Fruit fly (Drosophila melanogaster) ovary, adult (tissue): ENCODE data around the gene CG11294.

ENCODE experiments used
- CG17801 ChIP-seq: fragments of 200-800 bp; optimal IDR thresholded peaks from 2 replicates; lab custom pipeline; 2019; ENCODE audit warnings: missing biosample characterization, mild to moderate bottlenecking, missing genetic modification characterization, moderate library complexity; ENCODE audit not compliant: partially characterized antibody

The CG11294 gene

dm6 chrX:8693520-8693919 lies at the start of gene CG11294:
Gene CG11294 (minus strand): TSS chrX:8693620.
- TF ChIP-seq CG17801 (GFP tag; lab: Kevin White, UChicago): no peak

- no peak for TF ChIP-seq CG17801 (GFP tag; lab: Kevin White, UChicago)
Measured at dm6 chrX:8732379-8732778, 39.0 kb upstream of the CG11294 start.

- no peak for TF ChIP-seq CG17801 (GFP tag; lab: Kevin White, UChicago)
Measured at dm6 chrX:8731464-8731863, 38.0 kb upstream of the CG11294 start.

dm6 chrX:8730306-8730705 lies 36.9 kb upstream of the CG11294 start:
- TF ChIP-seq CG17801 (GFP tag; lab: Kevin White, UChicago): no peak

dm6 chrX:8728030-8728429 lies 34.6 kb upstream of the CG11294 start:
- no peak for TF ChIP-seq CG17801 (GFP tag; lab: Kevin White, UChicago)

- TF ChIP-seq CG17801 (GFP tag; lab: Kevin White, UChicago): no peak
Measured at dm6 chrX:8726816-8727215, 33.4 kb upstream of the CG11294 start.

dm6 chrX:8725238-8725637 lies 31.8 kb upstream of the CG11294 start:
- TF ChIP-seq CG17801 (GFP tag; lab: Kevin White, UChicago): no peak

- TF ChIP-seq CG17801 (GFP tag; lab: Kevin White, UChicago): no peak
Measured at dm6 chrX:8724815-8725214, 31.4 kb upstream of the CG11294 start.

- no peak for TF ChIP-seq CG17801 (GFP tag; lab: Kevin White, UChicago)
Measured at dm6 chrX:8723393-8723987, 30.1 kb upstream of the CG11294 start.

- TF ChIP-seq CG17801 (GFP tag; lab: Kevin White, UChicago): peak; percentile 7
Measured at dm6 chrX:8721501-8721900, 28.1 kb upstream of the CG11294 start.

- no peak for TF ChIP-seq CG17801 (GFP tag; lab: Kevin White, UChicago)
Measured at dm6 chrX:8720213-8720612, 26.8 kb upstream of the CG11294 start, which contains the start of gene CG1789. Gene CG1789 (plus strand): TSS chrX:8720520.

- TF ChIP-seq CG17801 (GFP tag; lab: Kevin White, UChicago): peak; percentile 92
Measured at dm6 chrX:8714064-8715046, 20.9 kb upstream of the CG11294 start, which contains the start of the genes CG2004 and CG1785. Gene CG2004 (minus strand): TSS chrX:8714924. Gene CG1785 (plus strand): TSS chrX:8714936.

dm6 chrX:8709234-8709843 lies 15.9 kb upstream of the CG11294 start, which contains the start of gene Hexo2:
Gene Hexo2 (plus strand): TSS chrX:8709652.
- peak; percentile 99 for TF ChIP-seq CG17801 (GFP tag; lab: Kevin White, UChicago)

dm6 chrX:8696106-8696595 lies 2.7 kb upstream of the CG11294 start:
- no peak for TF ChIP-seq CG17801 (GFP tag; lab: Kevin White, UChicago)
